Worm (Caenorhabditis elegans): Measurements from ENCODE around the gene Y62F5A.12.
A peak's percentile ranks its signal among the peaks of the same experiment; 100 is the strongest.

The Y62F5A.12 gene

DNA sequence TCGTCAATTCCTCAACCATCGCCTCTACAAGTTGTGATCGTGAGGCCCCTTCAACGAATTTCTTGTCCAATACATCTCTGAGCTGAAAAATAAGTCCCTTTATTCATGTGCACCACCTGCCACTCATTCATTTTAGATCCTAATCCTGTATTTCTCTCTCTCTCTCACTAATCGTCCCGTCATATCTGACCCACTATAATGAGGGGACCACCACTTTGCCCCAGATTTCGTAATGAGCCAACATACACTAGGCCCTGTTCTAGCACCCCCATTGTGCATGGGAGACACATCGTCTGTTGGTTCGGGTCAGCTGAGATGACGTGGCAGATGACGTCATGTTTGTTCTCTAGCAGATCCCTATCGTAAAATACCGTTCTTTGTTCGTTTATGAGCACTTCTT lies 1.1 kb upstream of the Y62F5A.12 start:
- TF ChIP-seq F57A8.1 (GFP tag; optimal IDR thresholded peaks at IDR 0.05) (no peak), aptf-2 (GFP tag; conservative IDR thresholded peaks at IDR 0.05) (0 out of 2 replicates have a peak, but pooled peaks have one; percentile 21), lag-1 (GFP tag; IDR thresholded peaks at IDR 0.05) (0 out of 2 replicates have a peak, but pooled peaks have one; percentile 52), cebp-1 (GFP tag; IDR thresholded peaks at IDR 0.05) (no peak), cebp-1 (tag; optimal IDR thresholded peaks at IDR 0.05) (peak; percentile 40), ceh-79 (tag; optimal IDR thresholded peaks at IDR 0.05) (no peak)

DNA sequence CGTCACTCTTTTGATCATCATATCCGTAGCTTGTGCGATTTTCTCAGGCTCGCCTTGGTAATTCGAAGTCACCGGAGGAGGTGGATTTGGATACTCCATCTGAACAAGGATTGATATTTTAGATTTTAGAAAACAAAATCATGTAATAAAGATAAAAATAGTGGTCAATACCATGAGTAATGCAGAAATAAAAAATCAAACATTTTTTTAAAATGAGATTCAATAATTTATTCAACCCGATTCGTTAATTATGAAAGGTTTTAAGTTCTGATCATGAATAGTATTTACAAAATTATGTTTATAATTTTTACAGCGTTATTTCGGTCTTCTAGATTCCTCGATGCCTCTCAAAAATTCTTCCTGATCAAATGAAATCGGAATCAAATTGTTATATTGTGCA lies 563 bp downstream of the Y62F5A.12 start, which contains the start of gene mdt-8:
Gene mdt-8, minus strand, starts transcription at position 101 of the 400 bp plus-strand sequence.
- TF ChIP-seq ceh-100 (GFP tag; IDR thresholded peaks at IDR 0.05) = 0 out of 2 replicates have a peak, but pooled peaks have one; percentile 13
- no peak for TF ChIP-seq F23B12.7 (tag; optimal IDR thresholded peaks at IDR 0.05; ENCODE audit: insufficient read depth)
- TF ChIP-seq madf-6 (GFP tag; IDR thresholded peaks at IDR 0.05) = peak; percentile 39; the same call in 1 of the 2 replicates

DNA sequence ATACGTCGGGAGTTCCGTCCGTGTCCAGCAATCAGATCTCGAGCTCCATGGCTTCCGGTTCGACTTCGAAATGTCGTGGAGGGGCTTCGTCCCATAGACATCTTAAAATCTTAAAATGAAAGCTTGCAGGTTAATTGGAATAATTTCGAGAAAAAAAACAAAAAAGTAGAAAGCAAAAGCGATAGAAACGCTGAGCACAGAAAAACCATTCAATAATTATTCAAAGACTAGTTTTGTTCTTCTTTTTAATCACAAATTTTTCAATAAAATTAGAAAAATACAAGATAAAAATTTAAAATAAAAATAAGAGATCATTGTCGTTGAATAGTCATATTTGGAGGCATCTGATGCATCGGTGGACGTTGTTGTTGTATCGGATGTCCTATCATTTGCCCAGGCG lies 7.3 kb downstream of the Y62F5A.12 start, which contains the start of gene age-1:
Gene age-1, minus strand, starts transcription at position 101 of the 400 bp plus-strand sequence.
- TF ChIP-seq sea-2 (GFP tag; IDR thresholded peaks at IDR 0.05) (no peak), tbx-9 (tag; optimal IDR thresholded peaks at IDR 0.05; ENCODE audit: borderline replicate concordance) (no peak), ceh-58 (GFP tag; IDR thresholded peaks at IDR 0.05) (no peak), snpc-4 (GFP tag; optimal IDR thresholded peaks at IDR 0.05) (no peak), snpc-4 (tag; optimal IDR thresholded peaks at IDR 0.05) (no peak), ceh-91 (GFP tag; IDR thresholded peaks at IDR 0.05) (no peak), nhr-120 (GFP tag; IDR thresholded peaks at IDR 0.05) (no peak)

DNA sequence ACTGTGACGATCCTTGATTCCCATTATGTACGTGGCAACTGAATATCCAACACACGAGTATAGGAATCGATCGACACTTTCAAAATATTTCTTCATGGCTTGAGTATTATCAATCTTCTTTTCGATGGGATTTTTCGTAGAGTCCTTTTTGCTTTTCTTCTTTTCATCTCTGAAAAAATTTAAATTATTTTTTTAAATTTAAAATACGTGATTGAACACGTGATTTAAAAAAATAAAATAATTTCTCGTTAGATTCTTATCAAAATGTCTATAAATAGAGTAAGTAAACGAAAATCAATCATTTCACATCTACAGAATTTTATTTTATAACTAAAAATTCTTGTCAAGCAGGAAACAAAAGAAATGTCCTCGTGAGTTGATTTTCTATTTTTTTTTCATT lies 13.0 kb downstream of the Y62F5A.12 start, which contains the start of gene Y62F5A.10:
Gene Y62F5A.10, plus strand, starts transcription at position 301 of the 400 bp plus-strand sequence.
- TF ChIP-seq let-526 (GFP tag; IDR thresholded peaks at IDR 0.05) = no peak
- no peak for TF ChIP-seq rcor-1 (GFP tag; IDR thresholded peaks at IDR 0.05)
- TF ChIP-seq nhr-80 (tag; optimal IDR thresholded peaks at IDR 0.05) = no peak
- TF ChIP-seq nfya-2 (GFP tag; IDR thresholded peaks at IDR 0.05) = no peak
- no peak for TF ChIP-seq bed-1 (GFP tag; IDR thresholded peaks at IDR 0.05)
- no peak for TF ChIP-seq snpc-4 (GFP tag; optimal IDR thresholded peaks at IDR 0.05)
- no peak for TF ChIP-seq snpc-4 (tag; optimal IDR thresholded peaks at IDR 0.05)
- no peak for TF ChIP-seq akir-1 (GFP tag; optimal IDR thresholded peaks at IDR 0.05)
- no peak for TF ChIP-seq F10E7.11 (tag; optimal IDR thresholded peaks at IDR 0.05)
- no peak for TF ChIP-seq die-1 (tag; optimal IDR thresholded peaks at IDR 0.05)
- TF ChIP-seq gei-17 (GFP tag; optimal IDR thresholded peaks at IDR 0.05) = no peak

- no peak for TF ChIP-seq efl-1 (GFP tag; optimal IDR thresholded peaks at IDR 0.05)
- no peak for TF ChIP-seq nfyb-1 (GFP tag; IDR thresholded peaks at IDR 0.05)
- TF ChIP-seq somi-1 (GFP tag; optimal IDR thresholded peaks at IDR 0.05) = no peak
- TF ChIP-seq aptf-2 (GFP tag; conservative IDR thresholded peaks at IDR 0.05) = no peak
- TF ChIP-seq pbrm-1 (GFP tag; IDR thresholded peaks at IDR 0.05) = no peak
- no peak for TF ChIP-seq lag-1 (GFP tag; IDR thresholded peaks at IDR 0.05)
- no peak for TF ChIP-seq hrde-1 (tag; optimal IDR thresholded peaks at IDR 0.05; ENCODE audit: borderline replicate concordance)
- TF ChIP-seq cebp-1 (GFP tag; IDR thresholded peaks at IDR 0.05) = no peak
- no peak for TF ChIP-seq cebp-1 (tag; optimal IDR thresholded peaks at IDR 0.05)
Measured at ce11 chrII:11518184-11518583, 16.1 kb downstream of the Y62F5A.12 start, which contains the start of gene B0334.10. TSS of gene B0334.10 (plus strand) at chrII:11518484.

DNA sequence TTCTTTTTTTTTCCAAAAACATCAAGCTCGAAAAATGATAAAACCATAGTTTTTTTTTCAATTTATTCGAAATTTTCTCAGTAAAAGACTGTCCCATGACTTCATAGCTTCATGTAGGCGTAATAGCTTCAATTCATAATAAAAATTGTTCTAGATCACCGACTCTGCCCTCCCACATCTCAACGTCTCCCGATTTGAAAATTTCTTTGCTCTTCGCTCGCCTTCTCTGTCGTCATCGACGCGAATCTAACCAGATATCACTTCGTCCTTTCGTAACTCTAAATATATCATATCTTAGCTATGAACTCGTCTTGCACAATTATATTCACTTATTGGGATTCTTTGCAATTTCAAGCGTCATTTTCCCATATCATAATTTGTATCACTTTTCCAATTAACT lies 19.5 kb downstream of the Y62F5A.12 start, which contains the start of gene srh-44:
Gene srh-44, plus strand, starts transcription at position 301 of the 400 bp plus-strand sequence.
- TF ChIP-seq B0019.2 (GFP tag; conservative IDR thresholded peaks at IDR 0.05) (no peak), snpc-1.1 (tag; optimal IDR thresholded peaks at IDR 0.05; ENCODE audit: insufficient read depth) (no peak), ztf-26 (tag; optimal IDR thresholded peaks at IDR 0.05) (no peak), F39B2.1 (GFP tag; IDR thresholded peaks at IDR 0.05) (no peak), ceh-79 (tag; optimal IDR thresholded peaks at IDR 0.05) (no peak), egrh-3 (GFP tag; IDR thresholded peaks at IDR 0.05) (no peak), unc-130 (GFP tag; optimal IDR thresholded peaks at IDR 0.05) (no peak), pbrm-1 (GFP tag; IDR thresholded peaks at IDR 0.05) (no peak), nhr-27 (tag; optimal IDR thresholded peaks at IDR 0.05) (no peak), K11D2.4 (GFP tag; IDR thresholded peaks at IDR 0.05) (no peak), attf-5 (GFP tag; optimal IDR thresholded peaks at IDR 0.05) (no peak), ztf-18 (tag; optimal IDR thresholded peaks at IDR 0.05) (no peak), ztf-25 (GFP tag; IDR thresholded peaks at IDR 0.05) (no peak)

Data from whole organism, young adult.